Fruit fly (Drosophila melanogaster) whole organism, prepupa: ENCODE data around the gene SKIP.

ENCODE experiments used
- CG10631 ChIP-seq: fragments of 200-800 bp; sonication (Bioruptor generic); optimal IDR thresholded peaks from 2 replicates; lab custom pipeline; 2016; ENCODE audit warnings: missing biosample characterization, missing genetic modification characterization
- CG10669 ChIP-seq: fragments of 200-800 bp; sonication (Bioruptor generic); optimal IDR thresholded peaks from 3 replicates; lab custom pipeline; 2018; ENCODE audit warnings: missing biosample characterization, mild to moderate bottlenecking, missing genetic modification characterization, moderate library complexity
- CG11762 ChIP-seq: fragments of 200-800 bp; sonication (Bioruptor generic); optimal IDR thresholded peaks from 3 replicates; lab custom pipeline; 2016; ENCODE audit warnings: missing biosample characterization, missing genetic modification characterization; ENCODE audit not compliant: insufficient read depth
- CG11902 ChIP-seq: fragments of 200-800 bp; sonication (Bioruptor generic); optimal IDR thresholded peaks from 3 replicates; lab custom pipeline; 2016; ENCODE audit warnings: missing biosample characterization, missing genetic modification characterization
- CG15336 ChIP-seq: fragments of 200-800 bp; sonication (Bioruptor generic); IDR thresholded peaks from 2 replicates; pipeline ENCODE4 v1.3.6; 2022; ENCODE audit warnings: missing biosample characterization, missing genetic modification characterization
- CG1621 ChIP-seq: fragments of 200-800 bp; sonication (Bioruptor generic); optimal IDR thresholded peaks from 3 replicates; lab custom pipeline; 2018; ENCODE audit warnings: missing biosample characterization, mild to moderate bottlenecking, missing genetic modification characterization
- CG16779 ChIP-seq: fragments of 200-800 bp; sonication (Bioruptor generic); optimal IDR thresholded peaks from 3 replicates; lab custom pipeline; 2017; ENCODE audit warnings: missing biosample characterization, mild to moderate bottlenecking, missing genetic modification characterization
- CG3032 ChIP-seq: fragments of 200-800 bp; optimal IDR thresholded peaks from 2 replicates; lab custom pipeline; 2019; ENCODE audit warnings: missing biosample characterization, mild to moderate bottlenecking, missing genetic modification characterization, moderate library complexity
- CG31627 ChIP-seq: fragments of 200-800 bp; sonication (Bioruptor generic); optimal IDR thresholded peaks from 3 replicates; lab custom pipeline; 2016; ENCODE audit warnings: missing biosample characterization, missing genetic modification characterization
- CG34406 ChIP-seq: fragments of 200-800 bp; sonication (Bioruptor generic); optimal IDR thresholded peaks from 3 replicates; lab custom pipeline; 2016; ENCODE audit warnings: missing biosample characterization, missing genetic modification characterization
- CG6276 ChIP-seq: fragments of 200-800 bp; sonication (Bioruptor generic); optimal IDR thresholded peaks from 2 replicates; lab custom pipeline; 2017; ENCODE audit warnings: missing biosample characterization, mild to moderate bottlenecking, missing genetic modification characterization
- CG6792 ChIP-seq: fragments of 200-800 bp; sonication (Bioruptor generic); optimal IDR thresholded peaks from 3 replicates; lab custom pipeline; 2016; ENCODE audit warnings: missing biosample characterization, missing genetic modification characterization
- CG6808 ChIP-seq: fragments of 200-800 bp; sonication (Bioruptor generic); optimal IDR thresholded peaks from 3 replicates; lab custom pipeline; 2017; ENCODE audit warnings: missing biosample characterization, missing genetic modification characterization, mild to moderate bottlenecking, moderate library complexity, missing genetic modification reagents
- CG6854 ChIP-seq: fragments of 200-800 bp; sonication (Bioruptor generic); optimal IDR thresholded peaks from 2 replicates; lab custom pipeline; 2017; ENCODE audit warnings: missing biosample characterization, mild to moderate bottlenecking, missing genetic modification characterization
- CG8119 ChIP-seq: fragments of 200-800 bp; sonication (Bioruptor generic); IDR thresholded peaks from 3 replicates; pipeline ENCODE4 v1.3.6; 2022; ENCODE audit warnings: missing biosample characterization, missing genetic modification characterization
- CG8319 ChIP-seq: fragments of 200-800 bp; sonication (Bioruptor generic); optimal IDR thresholded peaks from 3 replicates; lab custom pipeline; 2016; ENCODE audit warnings: missing biosample characterization, missing genetic modification characterization
- CG8632 ChIP-seq: fragments of 200-800 bp; sonication (Bioruptor generic); optimal IDR thresholded peaks from 3 replicates; lab custom pipeline; 2016; ENCODE audit warnings: missing biosample characterization, missing genetic modification characterization
- CG9139 ChIP-seq: fragments of 200-800 bp; sonication (Bioruptor generic); optimal IDR thresholded peaks from 3 replicates; lab custom pipeline; 2017; ENCODE audit warnings: missing biosample characterization, mild to moderate bottlenecking, missing genetic modification characterization
- Eip75B ChIP-seq: fragments of 200-800 bp; sonication (Bioruptor generic); optimal IDR thresholded peaks from 3 replicates; lab custom pipeline; 2016; ENCODE audit warnings: missing biosample characterization, missing genetic modification characterization
- Eip78C ChIP-seq: fragments of 200-800 bp; sonication (Bioruptor generic); peaks from one replicate; lab custom pipeline; 2016; ENCODE audit warnings: missing biosample characterization, missing genetic modification characterization
- Eip93F ChIP-seq: fragments of 200-800 bp; sonication (Bioruptor generic); optimal IDR thresholded peaks from 2 replicates; lab custom pipeline; 2016; ENCODE audit warnings: missing biosample characterization, mild to moderate bottlenecking, missing genetic modification characterization
- Ets21C ChIP-seq: fragments of 200-800 bp; sonication (Bioruptor generic); optimal IDR thresholded peaks from 3 replicates; lab custom pipeline; 2016; ENCODE audit warnings: missing biosample characterization, missing genetic modification characterization
- Ets96B ChIP-seq: fragments of 200-800 bp; optimal IDR thresholded peaks from 2 replicates; lab custom pipeline; 2019; ENCODE audit warnings: missing biosample characterization, mild to moderate bottlenecking, missing genetic modification characterization, moderate library complexity
- Hr39 ChIP-seq: fragments of 200-800 bp; sonication (Bioruptor generic); optimal IDR thresholded peaks from 2 replicates; lab custom pipeline; 2016; ENCODE audit warnings: missing biosample characterization, missing genetic modification characterization
- Met ChIP-seq: fragments of 200-800 bp; sonication (Bioruptor generic); optimal IDR thresholded peaks from 3 replicates; lab custom pipeline; 2016; ENCODE audit warnings: missing biosample characterization, missing genetic modification characterization
- OdsH ChIP-seq: fragments of 200-800 bp; sonication (Bioruptor generic); optimal IDR thresholded peaks from 3 replicates; lab custom pipeline; 2016; ENCODE audit warnings: missing biosample characterization, missing genetic modification characterization
- Sox15 ChIP-seq: fragments of 200-800 bp; sonication (Bioruptor generic); optimal IDR thresholded peaks from 3 replicates; lab custom pipeline; 2016; ENCODE audit warnings: missing biosample characterization, missing genetic modification characterization
- achi ChIP-seq: fragments of 200-800 bp; sonication (Bioruptor generic); optimal IDR thresholded peaks from 3 replicates; lab custom pipeline; 2016; ENCODE audit warnings: missing biosample characterization, missing genetic modification characterization
- cyc ChIP-seq: fragments of 200-800 bp; sonication (Bioruptor generic); optimal IDR thresholded peaks from 3 replicates; lab custom pipeline; 2016; ENCODE audit warnings: missing biosample characterization, missing genetic modification characterization
- dac ChIP-seq: fragments of 200-800 bp; sonication (Bioruptor generic); optimal IDR thresholded peaks from 2 replicates; lab custom pipeline; 2017; ENCODE audit warnings: missing biosample characterization, mild to moderate bottlenecking, missing genetic modification characterization
- dsx ChIP-seq: fragments of 200-800 bp; optimal IDR thresholded peaks from 3 replicates; lab custom pipeline; 2019; ENCODE audit warnings: missing biosample characterization, mild to moderate bottlenecking, missing genetic modification characterization, moderate library complexity; ENCODE audit not compliant: poor library complexity, severe bottlenecking
- esn ChIP-seq: fragments of 200-800 bp; sonication (Bioruptor generic); optimal IDR thresholded peaks from 2 replicates; lab custom pipeline; 2016; ENCODE audit warnings: missing biosample characterization, mild to moderate bottlenecking, missing genetic modification characterization, moderate library complexity
- fkh ChIP-seq: fragments of 200-800 bp; sonication (Bioruptor generic); optimal IDR thresholded peaks from 3 replicates; lab custom pipeline; 2017; ENCODE audit warnings: missing biosample characterization, mild to moderate bottlenecking, missing genetic modification characterization, moderate library complexity
- lz ChIP-seq: fragments of 200-800 bp; sonication (Bioruptor generic); optimal IDR thresholded peaks from 3 replicates; lab custom pipeline; 2016; ENCODE audit warnings: missing biosample characterization, missing genetic modification characterization
- net ChIP-seq: fragments of 200-800 bp; sonication (Bioruptor generic); optimal IDR thresholded peaks from 3 replicates; lab custom pipeline; 2016; ENCODE audit warnings: missing biosample characterization, missing genetic modification characterization
- pdm3 ChIP-seq: fragments of 200-800 bp; sonication (Bioruptor generic); optimal IDR thresholded peaks from 3 replicates; lab custom pipeline; 2016; ENCODE audit warnings: missing biosample characterization, missing genetic modification characterization
- salr ChIP-seq, 2 experiments: fragments of 200-800 bp; sonication (Bioruptor generic); optimal IDR thresholded peaks; 3 replicates each; lab custom pipeline; 2016 to 2018; ENCODE audit warnings: missing biosample characterization in 2 of 2, missing genetic modification characterization in 2 of 2, mild to moderate bottlenecking in 1 of 2
- svp ChIP-seq: fragments of 200-800 bp; sonication (Bioruptor generic); peaks from one replicate; lab custom pipeline; 2016; ENCODE audit warnings: missing biosample characterization, missing genetic modification characterization

The SKIP gene

DNA sequence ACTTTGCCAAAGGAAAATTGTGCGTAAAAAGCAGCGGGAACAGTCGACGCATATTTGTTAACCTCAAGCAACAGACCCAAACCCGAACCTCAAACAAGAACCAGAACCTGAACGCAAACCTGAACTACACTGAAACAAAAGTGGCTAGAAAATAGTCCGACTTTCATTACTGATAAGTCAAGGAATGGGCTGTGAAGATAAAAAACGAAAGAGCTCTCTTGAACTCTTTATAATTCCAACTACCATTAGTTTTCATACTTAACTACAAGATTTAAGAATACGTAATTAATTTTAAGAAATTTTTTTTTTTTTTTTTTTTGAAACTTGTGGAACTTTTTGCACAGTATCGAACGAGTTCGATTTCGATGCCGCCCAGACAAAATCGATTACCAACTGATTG lies 71.9 kb downstream of the SKIP start (continued):
- TF ChIP-seq Ets21C (GFP tag; lab: Kevin White, UChicago) (peak; percentile 37), dsx (peak; percentile 21), Eip78C (peak; percentile 81), CG6276 (no peak), CG10669 (GFP tag; lab: Kevin White, UChicago) (peak; percentile 4), CG8632 (GFP tag; lab: Kevin White, UChicago) (no peak), CG31627 (peak; percentile 38), Eip75B (GFP tag; lab: Kevin White, UChicago) (peak; percentile 34), CG10631 (peak; percentile 41), CG16779 (tag; lab: Kevin White, UChicago) (no peak), dac (GFP tag; lab: Kevin White, UChicago) (no peak), Eip93F (GFP tag; lab: Kevin White, UChicago) (no peak), CG8119 (GFP tag; lab: Robert Waterston, UW) (0 out of 3 replicates have a peak, but pooled peaks have one; percentile 31), CG8319 (GFP tag; lab: Kevin White, UChicago) (no peak), CG11902 (no peak), CG6792 (GFP tag; lab: Kevin White, UChicago) (peak; percentile 13), fkh (no peak), CG6808 (GFP tag; lab: Kevin White, UChicago) (peak; percentile 25), Ets96B (tag; lab: Kevin White, UChicago) (peak; percentile 32), Hr39 (GFP tag; lab: Kevin White, UChicago) (peak; percentile 53), CG3032 (tag; lab: Kevin White, UChicago) (peak; percentile 31), cyc (GFP tag; lab: Kevin White, UChicago) (peak; percentile 47), Met (GFP tag; lab: Kevin White, UChicago) (peak; percentile 66), pdm3 (GFP tag; lab: Kevin White, UChicago) (peak; percentile 32), CG11762 (GFP tag; lab: Kevin White, UChicago) (no peak), CG1621 (no peak), Sox15 (GFP tag; lab: Kevin White, UChicago) (no peak), CG6854 (no peak), esn (GFP tag; lab: Kevin White, UChicago) (peak; percentile 67), salr (GFP tag; optimal IDR thresholded peaks at IDR 0.05; lab: Kevin White, UChicago) (no peak), achi (GFP tag; lab: Kevin White, UChicago) (peak; percentile 32), OdsH (GFP tag; lab: Kevin White, UChicago) (peak; percentile 17), net (GFP tag; lab: Kevin White, UChicago) (peak; percentile 21)

- TF ChIP-seq CG11762 (GFP tag; lab: Kevin White, UChicago) (no peak), lz (GFP tag; lab: Kevin White, UChicago) (no peak)
- TF ChIP-seq, all 60 proteins: peak for 0
Observed at dm6 chr3R:22211524-22211923, 77.9 kb downstream of the SKIP start, which contains the start of gene Gld2. Gld2 (plus strand) TSS chr3R:22211824.

DNA sequence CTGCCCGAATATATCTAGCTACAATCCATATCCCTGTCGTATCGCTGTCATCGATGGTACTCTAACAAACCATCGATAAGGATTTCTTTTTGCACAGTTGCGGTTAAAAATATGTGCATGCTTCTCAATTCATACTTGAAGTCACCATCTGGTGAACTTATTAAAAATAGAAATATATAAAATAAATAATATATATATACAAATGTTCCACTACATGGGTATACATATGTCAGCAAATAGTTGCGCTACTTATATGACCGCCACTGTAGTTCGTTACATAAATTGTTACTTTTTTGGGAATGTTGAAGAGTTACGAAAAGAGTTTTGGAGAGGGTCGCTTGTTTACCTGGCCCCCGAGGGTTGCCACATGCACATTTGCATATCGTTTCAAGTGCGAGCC lies 87.2 kb downstream of the SKIP start:
- TF ChIP-seq OdsH (GFP tag; lab: Kevin White, UChicago) = peak; percentile 20
- TF ChIP-seq svp (GFP tag; lab: Kevin White, UChicago) = peak; percentile 70
- peak; percentile 14 for TF ChIP-seq CG8632 (GFP tag; lab: Kevin White, UChicago)
- TF ChIP-seq CG8119 (GFP tag; lab: Robert Waterston, UW) = no peak
- no peak for TF ChIP-seq Ets21C (GFP tag; lab: Kevin White, UChicago)
- peak; percentile 4 for TF ChIP-seq Met (GFP tag; lab: Kevin White, UChicago)
- peak; percentile 16 for TF ChIP-seq CG10631
- TF ChIP-seq CG34406 (GFP tag; lab: Kevin White, UChicago) = peak; percentile 27

dm6 chr3R:22223377-22223776 lies 89.7 kb downstream of the SKIP start:
- TF ChIP-seq Hr39 (GFP tag; lab: Kevin White, UChicago) = no peak
- TF ChIP-seq CG15336 = no peak
- no peak for TF ChIP-seq CG6808 (GFP tag; lab: Kevin White, UChicago)
- no peak for TF ChIP-seq CG9139 (GFP tag; lab: Kevin White, UChicago)
- TF ChIP-seq svp (GFP tag; lab: Kevin White, UChicago) = no peak
- no peak for TF ChIP-seq CG6854
- TF ChIP-seq Ets21C (GFP tag; lab: Kevin White, UChicago) = no peak
- TF ChIP-seq CG8119 (GFP tag; lab: Robert Waterston, UW) = no peak
- TF ChIP-seq CG31627 = no peak
